Worm (Caenorhabditis elegans): ENCODE measurements around the gene del-6.

DNA sequence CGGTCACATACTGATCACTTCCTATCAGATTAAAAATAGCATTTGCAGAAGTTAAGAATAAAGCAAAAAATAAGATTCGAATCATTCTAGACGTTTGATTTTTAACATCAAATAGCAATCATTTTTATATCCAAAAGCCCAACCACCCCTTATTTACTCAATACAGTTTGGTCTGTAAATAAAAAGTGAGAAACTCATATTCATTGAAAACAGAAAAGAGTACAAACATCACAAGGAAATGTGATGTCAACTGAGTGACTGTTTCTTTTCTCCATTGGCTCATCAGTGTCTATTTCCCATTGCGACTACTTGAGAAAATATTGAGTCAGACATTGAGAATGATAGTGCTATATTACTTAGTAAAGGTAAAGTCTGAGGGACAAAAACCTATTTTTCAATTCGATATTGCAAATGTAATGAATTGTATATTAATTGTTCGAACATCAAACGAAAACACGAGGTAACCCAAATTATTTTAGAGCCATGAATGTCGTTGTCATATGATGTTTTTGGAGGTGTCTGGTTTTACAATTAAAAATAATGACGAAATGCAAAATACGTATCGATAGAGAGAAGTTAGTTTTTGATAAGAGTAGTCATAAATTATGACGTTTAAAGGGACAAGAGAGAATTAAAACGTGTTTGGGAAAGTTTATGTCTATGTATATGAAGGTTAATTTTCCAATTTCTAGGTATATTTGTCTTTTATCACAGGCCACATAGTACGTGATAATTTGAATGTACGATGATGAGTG is 17.2 kb downstream of the del-6 start, which contains the start of gene ttr-23:
- TF ChIP-seq irx-1 (tag; optimal IDR thresholded peaks at IDR 0.05) (no peak), blmp-1 (tag; optimal IDR thresholded peaks at IDR 0.05) (no peak), skn-1 (tag; optimal IDR thresholded peaks at IDR 0.05) (no peak), sox-4 (tag; optimal IDR thresholded peaks at IDR 0.05) (no peak), ama-1 (optimal IDR thresholded peaks at IDR 0.05) (no peak), snpc-4 (tag; optimal IDR thresholded peaks at IDR 0.05) (no peak), fkh-10 (GFP tag; optimal IDR thresholded peaks at IDR 0.05) (no peak), ces-1 (GFP tag; optimal IDR thresholded peaks at IDR 0.05) (no peak), lin-15B (tag; optimal IDR thresholded peaks at IDR 0.05) (no peak), isw-1 (GFP tag; IDR thresholded peaks at IDR 0.05) (no peak), alr-1 (tag; optimal IDR thresholded peaks at IDR 0.05; ENCODE audit: borderline replicate concordance) (no peak), nhr-76 (tag; optimal IDR thresholded peaks at IDR 0.05) (no peak), tbx-2 (tag; optimal IDR thresholded peaks at IDR 0.05) (no peak)

Measured in whole organism, L1 larva.